Worm (Caenorhabditis elegans): ENCODE measurements around the gene glb-23.

- TF ChIP-seq pha-4 (tag; optimal IDR thresholded peaks at IDR 0.05) (no peak), nhr-28 (tag; optimal IDR thresholded peaks at IDR 0.05) (no peak), ama-1 (optimal IDR thresholded peaks at IDR 0.05) (no peak), fkh-10 (GFP tag; optimal IDR thresholded peaks at IDR 0.05) (no peak), nhr-11 (tag; optimal IDR thresholded peaks at IDR 0.05) (no peak), zag-1 (tag; optimal IDR thresholded peaks at IDR 0.05) (no peak), elt-3 (tag; optimal IDR thresholded peaks at IDR 0.05) (no peak), sea-2 (GFP tag; optimal IDR thresholded peaks at IDR 0.05) (no peak), ceh-9 (tag; optimal IDR thresholded peaks at IDR 0.05) (no peak), skn-1 (tag; optimal IDR thresholded peaks at IDR 0.05) (no peak), mdl-1 (tag; optimal IDR thresholded peaks at IDR 0.05) (no peak), nhr-67 (tag; optimal IDR thresholded peaks at IDR 0.05) (no peak), mml-1 (tag; optimal IDR thresholded peaks at IDR 0.05) (no peak), ceh-82 (tag; optimal IDR thresholded peaks at IDR 0.05) (no peak)
These were observed 11.6 kb upstream of the glb-23 start, which contains the start of gene D2024.4 for ce11 chrIV:7230935-7231334.
